Worm (Caenorhabditis elegans) whole organism, L4 larva: ENCODE measurements around the gene Y46E12BL.2.

Experiments used
- F10B5.3 ChIP-seq: sonication (generic microtip); optimal IDR thresholded peaks from 2 replicates; lab custom pipeline; 2016; ENCODE audit warnings: mild to moderate bottlenecking, missing genetic modification characterization, missing compliant biosample characterization
- mep-1 ChIP-seq: fragments of 150-350 bp; sonication (generic microtip); optimal IDR thresholded peaks from 3 replicates; lab custom pipeline; 2014; ENCODE audit warnings: missing biosample characterization, missing genetic modification characterization
- pha-4 ChIP-seq, 2 experiments: fragments of 150-350 bp in 1 of 2; fragments of 200-800 bp in 1 of 2; sonication (Bioruptor generic) in 1 of 2; IDR thresholded peaks in 1 of 2; optimal IDR thresholded peaks in 1 of 2; 2 replicates each; pipeline versions ENCODE4 v1.3.6 to Lab custom; 2014 to 2022; ENCODE audit warnings: missing genetic modification characterization in 2 of 2, missing genetic modification reagents in 2 of 2, missing biosample characterization in 1 of 2, missing compliant biosample characterization in 1 of 2
- pqm-1 ChIP-seq: sonication (generic microtip); optimal IDR thresholded peaks from 2 replicates; lab custom pipeline; 2017; ENCODE audit warnings: missing biosample characterization, missing genetic modification characterization
- saeg-2 ChIP-seq: fragments of 200-800 bp; sonication (Bioruptor generic); IDR thresholded peaks from 2 replicates; pipeline ENCODE4 v1.3.6; 2022; ENCODE audit warnings: missing genetic modification reagents, missing genetic modification characterization, missing compliant biosample characterization
- unc-62 ChIP-seq, 3 experiments: fragments of 150-350 bp in 1 of 3; sonication (generic microtip); optimal IDR thresholded peaks in 2 of 3; peaks in 1 of 3; 1 replicate in 1 of 3; 2 replicates in 2 of 3; lab custom pipeline; 2014 to 2017; ENCODE audit warnings: missing biosample characterization in 3 of 3, missing genetic modification characterization in 3 of 3, missing genetic modification reagents in 3 of 3, missing genotype in 1 of 3
- vab-7 ChIP-seq: fragments of 200-800 bp; sonication (Bioruptor generic); IDR thresholded peaks from 2 replicates; pipeline ENCODE4 v1.3.6; 2022; ENCODE audit warnings: missing genetic modification reagents, missing genetic modification characterization, missing compliant biosample characterization
- zag-1 ChIP-seq: fragments of 150-350 bp; optimal IDR thresholded peaks from 2 replicates; lab custom pipeline; 2014; ENCODE audit warnings: missing biosample characterization, missing genetic modification characterization

DNA sequence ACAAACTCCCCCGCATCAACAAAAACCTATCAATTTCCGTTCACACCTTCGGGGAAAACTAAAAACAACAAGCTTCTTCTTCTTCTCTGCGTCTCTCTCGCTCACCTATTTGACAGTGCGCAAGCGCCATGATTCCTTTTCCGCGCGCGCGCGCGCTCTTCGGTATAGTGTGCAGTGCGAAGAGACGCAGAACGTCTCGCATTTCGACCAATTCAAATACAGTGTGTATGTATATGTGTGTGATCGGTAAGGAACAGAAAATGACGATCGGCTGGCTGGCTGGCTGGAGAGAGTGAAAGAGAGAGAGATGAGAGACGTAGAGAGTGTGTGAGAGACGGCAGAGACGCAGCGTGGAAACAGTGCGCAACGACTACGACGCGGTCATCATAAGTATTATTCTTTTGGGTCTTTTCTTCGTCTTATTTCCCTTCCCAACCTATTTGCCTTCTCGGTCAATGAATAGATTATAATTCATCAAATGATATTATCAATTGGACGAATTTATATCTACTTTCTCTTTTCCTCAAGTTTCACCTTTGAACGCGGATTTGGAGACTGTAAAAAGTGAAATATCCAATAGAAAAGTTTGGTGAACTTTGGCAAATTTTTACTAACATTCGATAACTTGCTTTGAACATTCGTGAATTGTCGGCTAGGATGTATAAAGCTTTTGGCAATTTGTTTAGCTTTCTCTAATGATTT is 30.5 kb downstream of the Y46E12BL.2 start:
- TF ChIP-seq vab-7 = no peak
- TF ChIP-seq F10B5.3 (tag; lab: Kevin White, UChicago) = no peak
- TF ChIP-seq zag-1 (tag; lab: Kevin White, UChicago) = no peak
- TF ChIP-seq mep-1 (tag; lab: Kevin White, UChicago) = peak; percentile 82
- no peak for TF ChIP-seq pqm-1
- no peak for TF ChIP-seq saeg-2 (GFP tag; lab: Robert Waterston, UW)
- peak in 1 of 2 experiments; percentile 89 for TF ChIP-seq unc-62 (GFP tag; optimal IDR thresholded peaks at IDR 0.05 in 1 of 2; lab: Kevin White, UChicago)
- no peak for TF ChIP-seq unc-62 (tag; optimal IDR thresholded peaks at IDR 0.05; lab: Kevin White, UChicago)
- no peak; the same call in 1 of the 2 replicates for TF ChIP-seq pha-4 (GFP tag; IDR thresholded peaks at IDR 0.05; lab: Robert Waterston, UW)
- no peak for TF ChIP-seq pha-4 (tag; optimal IDR thresholded peaks at IDR 0.05; lab: Kevin White, UChicago)
